Fruit fly (Drosophila melanogaster) whole organism, embryonic: ENCODE data around the gene cbt.
A peak's percentile ranks its signal among the peaks of the same experiment; 100 is the strongest.

Experiments used
- Asciz ChIP-seq: fragments of 200-800 bp; sonication (Bioruptor generic); optimal IDR thresholded peaks from 2 replicates; lab custom pipeline; 2017; ENCODE audit warnings: missing biosample characterization, mild to moderate bottlenecking, missing genetic modification characterization, missing genetic modification reagents
- Atf3 ChIP-seq: fragments of 200-800 bp; sonication (Bioruptor generic); optimal IDR thresholded peaks from 3 replicates; lab custom pipeline; 2016; ENCODE audit warnings: missing biosample characterization, missing genetic modification characterization
- BEAF-32 ChIP-seq: fragments of 200-800 bp; sonication (Bioruptor generic); optimal IDR thresholded peaks from 3 replicates; lab custom pipeline; 2017; ENCODE audit warnings: missing biosample characterization, missing genetic modification characterization, mild to moderate bottlenecking, moderate library complexity, missing genetic modification reagents
- CG10147 ChIP-seq: fragments of 200-800 bp; sonication (Bioruptor generic); optimal IDR thresholded peaks from 2 replicates; lab custom pipeline; 2019; ENCODE audit warnings: missing biosample characterization, mild to moderate bottlenecking, missing genetic modification characterization, moderate library complexity
- CG1233 ChIP-seq: fragments of 200-800 bp; sonication (Bioruptor generic); optimal IDR thresholded peaks from 4 replicates; lab custom pipeline; 2018; ENCODE audit warnings: missing biosample characterization, mild to moderate bottlenecking, missing genetic modification characterization
- CG14014 ChIP-seq: fragments of 200-800 bp; sonication (Bioruptor generic); IDR thresholded peaks from 2 replicates; pipeline ENCODE4 v1.3.6; 2022; ENCODE audit warnings: missing biosample characterization, missing genetic modification characterization
- CG16813 ChIP-seq: fragments of 200-800 bp; sonication (Bioruptor generic); IDR thresholded peaks from 3 replicates; pipeline ENCODE4 v1.3.6; 2022; ENCODE audit warnings: missing biosample characterization, missing genetic modification characterization; ENCODE audit not compliant: partially characterized antibody
- CG17802 ChIP-seq: fragments of 200-800 bp; sonication (Bioruptor generic); optimal IDR thresholded peaks from 2 replicates; lab custom pipeline; 2018; ENCODE audit warnings: missing biosample characterization, mild to moderate bottlenecking, missing genetic modification characterization, moderate library complexity
- CG2202 ChIP-seq: fragments of 200-800 bp; sonication (Bioruptor generic); optimal IDR thresholded peaks from 2 replicates; lab custom pipeline; 2018; ENCODE audit warnings: missing biosample characterization, mild to moderate bottlenecking, missing genetic modification characterization
- CG3281 ChIP-seq: fragments of 200-800 bp; sonication (Bioruptor generic); optimal IDR thresholded peaks from 3 replicates; lab custom pipeline; 2017; ENCODE audit warnings: missing biosample characterization, mild to moderate bottlenecking, missing genetic modification characterization
- CG3407 ChIP-seq: fragments of 200-800 bp; sonication (Bioruptor generic); optimal IDR thresholded peaks from 2 replicates; lab custom pipeline; 2018; ENCODE audit warnings: missing biosample characterization, mild to moderate bottlenecking, missing genetic modification characterization
- CG4404 ChIP-seq: fragments of 200-800 bp; sonication (Bioruptor generic); IDR thresholded peaks from 2 replicates; pipeline ENCODE4 v1.3.6; 2022; ENCODE audit warnings: missing biosample characterization, missing genetic modification characterization
- CG5953 ChIP-seq: fragments of 200-800 bp; sonication (Bioruptor generic); IDR thresholded peaks from 2 replicates; pipeline ENCODE4 v1.3.6; 2022; ENCODE audit warnings: missing biosample characterization, missing genetic modification characterization
- CG7745 ChIP-seq: fragments of 200-800 bp; sonication (Bioruptor generic); optimal IDR thresholded peaks from 2 replicates; lab custom pipeline; 2018; ENCODE audit warnings: missing biosample characterization, mild to moderate bottlenecking, missing genetic modification characterization, moderate library complexity
- CrebB ChIP-seq: fragments of 200-800 bp; sonication (Bioruptor generic); optimal IDR thresholded peaks from 3 replicates; lab custom pipeline; 2018; ENCODE audit warnings: missing biosample characterization, mild to moderate bottlenecking, missing genetic modification characterization
- Dfd ChIP-seq, 2 experiments: fragments of >200 bp; optimal IDR thresholded peaks; 2 replicates each; lab custom pipeline; 2017; ENCODE audit warnings: missing biosample characterization in 2 of 2, missing genetic modification characterization in 2 of 2
- Doc2 ChIP-seq: fragments of 200-800 bp; sonication (Bioruptor generic); IDR thresholded peaks from 2 replicates; pipeline ENCODE4 v1.3.6; 2022; ENCODE audit warnings: missing biosample characterization, missing genetic modification characterization
- Elba2 ChIP-seq: fragments of 200-800 bp; sonication (Bioruptor generic); optimal IDR thresholded peaks from 3 replicates; lab custom pipeline; 2016; ENCODE audit warnings: missing biosample characterization, missing genetic modification characterization
- GATAe ChIP-seq: fragments of 200-800 bp; sonication (Bioruptor generic); conservative IDR thresholded peaks from 2 replicates; pipeline ENCODE4 v1.3.6; 2022; ENCODE audit warnings: missing biosample characterization, missing genetic modification characterization
- HLHmδ ChIP-seq: fragments of 200-800 bp; sonication (Bioruptor generic); optimal IDR thresholded peaks from 2 replicates; lab custom pipeline; 2018; ENCODE audit warnings: missing biosample characterization, mild to moderate bottlenecking, missing genetic modification characterization, moderate library complexity
- Hmr ChIP-seq: fragments of 200-800 bp; sonication (Bioruptor generic); optimal IDR thresholded peaks from 3 replicates; lab custom pipeline; 2017; ENCODE audit warnings: mild to moderate bottlenecking, missing biosample characterization, missing genetic modification reagents, missing genetic modification characterization
- Hr51 ChIP-seq, 2 experiments: fragments of 200-800 bp; sonication (Bioruptor generic); optimal IDR thresholded peaks; 2 replicates in 1 of 2; 3 replicates in 1 of 2; lab custom pipeline; 2016 to 2018; ENCODE audit warnings: missing biosample characterization in 2 of 2, missing genetic modification characterization in 2 of 2, mild to moderate bottlenecking in 1 of 2, moderate library complexity in 1 of 2
- Mad ChIP-seq: fragments of 200-800 bp; sonication (Bioruptor generic); optimal IDR thresholded peaks from 2 replicates; lab custom pipeline; 2016; ENCODE audit warnings: missing biosample characterization, missing genetic modification characterization
- Side ChIP-seq: fragments of 200-800 bp; sonication (Bioruptor generic); optimal IDR thresholded peaks from 2 replicates; lab custom pipeline; 2016; ENCODE audit warnings: missing biosample characterization, missing genetic modification characterization
- Sox100B ChIP-seq: fragments of 200-800 bp; sonication (Bioruptor generic); optimal IDR thresholded peaks from 3 replicates; lab custom pipeline; 2018; ENCODE audit warnings: missing biosample characterization, mild to moderate bottlenecking, missing genetic modification characterization
- Stat92E ChIP-seq, 3 experiments: fragments of >200 bp in 2 of 3; fragments of 200-800 bp in 1 of 3; sonication (Bioruptor generic) in 1 of 3; optimal IDR thresholded peaks; 2 replicates each; lab custom pipeline; 2017 to 2019; ENCODE audit warnings: missing biosample characterization in 3 of 3, missing genetic modification characterization in 3 of 3, mild to moderate bottlenecking in 1 of 3, moderate library complexity in 1 of 3
- ab ChIP-seq: fragments of 200-800 bp; sonication (Bioruptor generic); optimal IDR thresholded peaks from 2 replicates; lab custom pipeline; 2016; ENCODE audit warnings: missing biosample characterization, missing genetic modification characterization
- ac ChIP-seq: fragments of 200-800 bp; sonication (Bioruptor generic); optimal IDR thresholded peaks from 3 replicates; lab custom pipeline; 2017; ENCODE audit warnings: missing biosample characterization, mild to moderate bottlenecking, missing genetic modification characterization
- cad ChIP-seq: fragments of >200 bp; optimal IDR thresholded peaks from 2 replicates; lab custom pipeline; 2017; ENCODE audit warnings: missing biosample characterization, missing genetic modification characterization
- caup ChIP-seq: fragments of 200-800 bp; sonication (Bioruptor generic); optimal IDR thresholded peaks from 3 replicates; lab custom pipeline; 2017; ENCODE audit warnings: missing biosample characterization, mild to moderate bottlenecking, missing genetic modification characterization, moderate library complexity; ENCODE audit not compliant: severe bottlenecking
- corto ChIP-seq: fragments of 200-800 bp; sonication (Bioruptor generic); optimal IDR thresholded peaks from 2 replicates; lab custom pipeline; 2016; ENCODE audit warnings: missing biosample characterization, mild to moderate bottlenecking, missing genetic modification characterization, moderate library complexity
- crc ChIP-seq: fragments of 200-800 bp; sonication (Bioruptor generic); optimal IDR thresholded peaks from 2 replicates; lab custom pipeline; 2016; ENCODE audit warnings: missing biosample characterization, missing genetic modification characterization
- eve ChIP-seq, 2 experiments: fragments of >200 bp; optimal IDR thresholded peaks; 2 replicates each; lab custom pipeline; 2017; ENCODE audit warnings: missing biosample characterization in 2 of 2, missing genetic modification characterization in 2 of 2
- exex ChIP-seq: fragments of 200-800 bp; sonication (Bioruptor generic); optimal IDR thresholded peaks from 4 replicates; lab custom pipeline; 2018; ENCODE audit warnings: missing biosample characterization, mild to moderate bottlenecking, missing genetic modification characterization, moderate library complexity
- eyg ChIP-seq: fragments of 200-800 bp; sonication (Bioruptor generic); optimal IDR thresholded peaks from 3 replicates; lab custom pipeline; 2016; ENCODE audit warnings: missing biosample characterization, missing genetic modification characterization
- gt ChIP-seq: fragments of 200-800 bp; sonication (Bioruptor generic); IDR thresholded peaks from 2 replicates; pipeline ENCODE4 v1.3.6; 2022; ENCODE audit warnings: missing biosample characterization, missing genetic modification characterization
- hth ChIP-seq: fragments of >200 bp; optimal IDR thresholded peaks from 2 replicates; lab custom pipeline; 2017; ENCODE audit warnings: inconsistent platforms
- jumu ChIP-seq: fragments of 200-800 bp; sonication (Bioruptor generic); optimal IDR thresholded peaks from 3 replicates; lab custom pipeline; 2016; ENCODE audit warnings: missing biosample characterization, missing genetic modification characterization
- lov ChIP-seq, 2 experiments: fragments of 200-800 bp in 1 of 2; fragments of >200 bp in 1 of 2; sonication (Bioruptor generic) in 1 of 2; IDR thresholded peaks in 1 of 2; optimal IDR thresholded peaks in 1 of 2; 2 replicates in 1 of 2; 3 replicates in 1 of 2; pipeline versions ENCODE4 v1.3.6 to Lab custom; 2017 to 2022; ENCODE audit warnings: missing biosample characterization in 1 of 2, missing genetic modification characterization in 1 of 2
- mam ChIP-seq: fragments of 200-800 bp; sonication (Bioruptor generic); optimal IDR thresholded peaks from 3 replicates; lab custom pipeline; 2016; ENCODE audit warnings: missing biosample characterization, missing genetic modification characterization
- pho ChIP-seq: fragments of 200-800 bp; sonication (Bioruptor generic); optimal IDR thresholded peaks from 2 replicates; lab custom pipeline; 2016; ENCODE audit warnings: missing biosample characterization, missing genetic modification characterization
- salm ChIP-seq: fragments of 200-800 bp; sonication (Bioruptor generic); optimal IDR thresholded peaks from 2 replicates; lab custom pipeline; 2018; ENCODE audit warnings: missing biosample characterization, mild to moderate bottlenecking, missing genetic modification characterization
- schlank ChIP-seq: fragments of 200-800 bp; sonication (Bioruptor generic); optimal IDR thresholded peaks from 2 replicates; lab custom pipeline; 2018; ENCODE audit warnings: missing biosample characterization, mild to moderate bottlenecking, missing genetic modification characterization
- shn ChIP-seq: fragments of 200-800 bp; sonication (Bioruptor generic); optimal IDR thresholded peaks from 3 replicates; lab custom pipeline; 2016; ENCODE audit warnings: missing biosample characterization, missing genetic modification characterization
- ssp ChIP-seq: fragments of 200-800 bp; sonication (Bioruptor generic); IDR thresholded peaks from 2 replicates; pipeline ENCODE4 v1.3.6; 2022; ENCODE audit warnings: missing biosample characterization, missing genetic modification characterization
- tio ChIP-seq: fragments of 200-800 bp; sonication (Bioruptor generic); optimal IDR thresholded peaks from 2 replicates; lab custom pipeline; 2017; ENCODE audit warnings: missing biosample characterization, missing genetic modification characterization, inconsistent platforms
- vnd ChIP-seq: fragments of 200-800 bp; sonication (Bioruptor generic); IDR thresholded peaks from 3 replicates; pipeline ENCODE4 v1.3.6; 2022; ENCODE audit warnings: missing biosample characterization, missing genetic modification characterization; ENCODE audit not compliant: partially characterized antibody
- yki ChIP-seq: fragments of >200 bp; optimal IDR thresholded peaks from 3 replicates; lab custom pipeline; 2018
- zen2 ChIP-seq: fragments of 200-800 bp; sonication (Bioruptor generic); IDR thresholded peaks from 3 replicates; pipeline ENCODE4 v1.3.6; 2022; ENCODE audit warnings: missing biosample characterization, missing genetic modification characterization; ENCODE audit not compliant: partially characterized antibody

The cbt gene

dm6 chr2L:487719-488547 lies 8.4 kb upstream of the cbt start (continued):
- no peak for TF ChIP-seq pho
- no peak for TF ChIP-seq ac (GFP tag; lab: Kevin White, UChicago)
- no peak for TF ChIP-seq Elba2 (GFP tag; lab: Kevin White, UChicago)
- no peak for TF ChIP-seq GATAe
- no peak for TF ChIP-seq CG16813 (GFP tag; lab: Robert Waterston, UW)
- TF ChIP-seq Sox100B: peak; percentile 38
- TF ChIP-seq CrebB (tag; lab: Kevin White, UChicago): no peak
- no peak for TF ChIP-seq HLHmδ (GFP tag; lab: Kevin White, UChicago)
- TF ChIP-seq vnd (GFP tag; lab: Robert Waterston, UW): no peak
- TF ChIP-seq CG4404 (GFP tag; lab: Robert Waterston, UW): no peak
- TF ChIP-seq Hr51 (GFP tag; optimal IDR thresholded peaks at IDR 0.05; lab: Kevin White, UChicago): peak in 1 of 2 experiments; percentile 48
- no peak for TF ChIP-seq corto (GFP tag; lab: Kevin White, UChicago)
- TF ChIP-seq CG1233: peak; percentile 8
- TF ChIP-seq Stat92E (GFP tag; optimal IDR thresholded peaks at IDR 0.05; lab: Kevin White, UChicago): no peak
- TF ChIP-seq Asciz (GFP tag; lab: Kevin White, UChicago): peak; percentile 32
- TF ChIP-seq cad (GFP tag; lab: Kevin White, UChicago): no peak
- TF ChIP-seq CG17802: no peak
- TF ChIP-seq salm (tag; lab: Kevin White, UChicago): no peak
- no peak for TF ChIP-seq Doc2 (GFP tag; lab: Robert Waterston, UW)
- TF ChIP-seq CG10147 (GFP tag; lab: Kevin White, UChicago): peak; percentile 27
- no peak for TF ChIP-seq yki (lab: Kevin White, UChicago)
- no peak for TF ChIP-seq ab (GFP tag; lab: Kevin White, UChicago)
- no peak for TF ChIP-seq CG2202
- no peak for TF ChIP-seq hth (lab: Kevin White, UChicago)
- no peak for TF ChIP-seq mam (GFP tag; lab: Kevin White, UChicago)
- no peak for TF ChIP-seq shn
- TF ChIP-seq exex (tag; lab: Kevin White, UChicago): no peak
- no peak for TF ChIP-seq eyg (GFP tag; lab: Kevin White, UChicago)
- TF ChIP-seq CG7745 (tag; lab: Kevin White, UChicago): no peak
- TF ChIP-seq CG3407 (GFP tag; lab: Kevin White, UChicago): no peak
- TF ChIP-seq Dfd (GFP tag; optimal IDR thresholded peaks at IDR 0.05; lab: Kevin White, UChicago): no peak
- TF ChIP-seq jumu: peak; percentile 23
- TF ChIP-seq Side: no peak
- TF ChIP-seq gt (GFP tag; lab: Robert Waterston, UW): no peak
- peak; percentile 38 for TF ChIP-seq Hmr (GFP tag; lab: Kevin White, UChicago)
- no peak for TF ChIP-seq crc
- peak; percentile 44 for TF ChIP-seq tio (GFP tag; lab: Kevin White, UChicago)
- TF ChIP-seq CG5953 (GFP tag; lab: Robert Waterston, UW): no peak
- no peak for TF ChIP-seq schlank
- TF ChIP-seq Mad (GFP tag; lab: Kevin White, UChicago): no peak
- no peak for TF ChIP-seq Atf3 (GFP tag; lab: Kevin White, UChicago)
- no peak for TF ChIP-seq BEAF-32 (GFP tag; lab: Kevin White, UChicago)
- no peak for TF ChIP-seq zen2 (GFP tag; lab: Robert Waterston, UW)
- peak in 1 of 2 experiments; percentile 76 for TF ChIP-seq eve (GFP tag; optimal IDR thresholded peaks at IDR 0.05; lab: Kevin White, UChicago)
- TF ChIP-seq caup: no peak
- no peak for TF ChIP-seq lov (optimal IDR thresholded peaks at IDR 0.05; lab: Kevin White, UChicago)
- no peak for TF ChIP-seq lov (GFP tag; IDR thresholded peaks at IDR 0.05; lab: Robert Waterston, UW)
- no peak for TF ChIP-seq ssp (GFP tag; lab: Robert Waterston, UW)
- no peak for TF ChIP-seq CG14014 (GFP tag; lab: Robert Waterston, UW)
- peak; percentile 25 for TF ChIP-seq CG3281
